Worm (Caenorhabditis elegans) whole organism, early embryonic: ENCODE data around the gene pcn-1.

ENCODE experiments used
- B0310.2 ChIP-seq: sonication (generic microtip); optimal IDR thresholded peaks from 2 replicates; lab custom pipeline; 2016; ENCODE audit warnings: mild to moderate bottlenecking, missing genetic modification characterization, missing compliant biosample characterization
- aly-1 ChIP-seq: sonication (generic microtip); optimal IDR thresholded peaks from 2 replicates; lab custom pipeline; 2016; ENCODE audit warnings: missing genetic modification characterization, missing compliant biosample characterization
- ama-1 ChIP-seq: fragments of 150-350 bp; optimal IDR thresholded peaks from 2 replicates; lab custom pipeline; 2014
- ceh-13 ChIP-seq: fragments of 200-800 bp; sonication (Bioruptor generic); optimal IDR thresholded peaks from 2 replicates; lab custom pipeline; 2018; ENCODE audit warnings: mild to moderate bottlenecking, missing genetic modification characterization, missing compliant biosample characterization
- ceh-36 ChIP-seq: sonication (generic microtip); optimal IDR thresholded peaks from 2 replicates; lab custom pipeline; 2016; ENCODE audit warnings: missing genetic modification characterization, inconsistent platforms, missing compliant biosample characterization
- flt-1 ChIP-seq: fragments of 200-800 bp; sonication (Bioruptor generic); IDR thresholded peaks from 2 replicates; pipeline ENCODE4 v1.3.6; 2022; ENCODE audit warnings: missing genetic modification characterization, missing compliant biosample characterization
- hmg-4 ChIP-seq: fragments of 200-800 bp; sonication (Bioruptor generic); optimal IDR thresholded peaks from 2 replicates; lab custom pipeline; 2018; ENCODE audit warnings: mild to moderate bottlenecking, missing genetic modification characterization, missing compliant biosample characterization
- scrt-1 ChIP-seq: fragments of 200-800 bp; sonication (Bioruptor generic); IDR thresholded peaks from 2 replicates; pipeline ENCODE4 v1.3.6; 2022; ENCODE audit warnings: missing genetic modification characterization, missing compliant biosample characterization
- tbx-11 ChIP-seq: fragments of 200-800 bp; sonication (Bioruptor generic); IDR thresholded peaks from 2 replicates; pipeline ENCODE4 v1.3.6; 2022; ENCODE audit warnings: missing genetic modification characterization, missing compliant biosample characterization
- tbx-37 ChIP-seq: fragments of 200-800 bp; sonication (Bioruptor generic); conservative IDR thresholded peaks from 2 replicates; pipeline ENCODE4 v1.3.6; 2022; ENCODE audit warnings: missing genetic modification reagents, missing genetic modification characterization, missing compliant biosample characterization
- tra-4 ChIP-seq: sonication (generic microtip); optimal IDR thresholded peaks from 2 replicates; lab custom pipeline; 2017; ENCODE audit warnings: missing genetic modification characterization, missing compliant biosample characterization

ce11 chrIV:3998517-3998916 lies 50.7 kb downstream of the pcn-1 start, which contains the start of gene F47C12.8:
- TF ChIP-seq hmg-4 (GFP tag; lab: Kevin White, UChicago): no peak
- TF ChIP-seq scrt-1: no peak
- no peak for TF ChIP-seq B0310.2 (tag; lab: Kevin White, UChicago)
- TF ChIP-seq ama-1 (lab: Kevin White, UChicago): no peak
- TF ChIP-seq ceh-36 (tag; lab: Kevin White, UChicago): no peak
- no peak for TF ChIP-seq tbx-37 (GFP tag; lab: Robert Waterston, UW)
- TF ChIP-seq flt-1 (GFP tag; lab: Robert Waterston, UW): no peak
- TF ChIP-seq tra-4: no peak
- TF ChIP-seq tbx-11: no peak
- TF ChIP-seq ceh-13 (GFP tag; lab: Kevin White, UChicago): no peak
- no peak for TF ChIP-seq aly-1 (tag; lab: Kevin White, UChicago)
